Worm (Caenorhabditis elegans): Measurements from ENCODE around the gene tag-297.
A peak's percentile ranks its signal among the peaks of the same experiment; 100 is the strongest.

Gene tag-297

DNA sequence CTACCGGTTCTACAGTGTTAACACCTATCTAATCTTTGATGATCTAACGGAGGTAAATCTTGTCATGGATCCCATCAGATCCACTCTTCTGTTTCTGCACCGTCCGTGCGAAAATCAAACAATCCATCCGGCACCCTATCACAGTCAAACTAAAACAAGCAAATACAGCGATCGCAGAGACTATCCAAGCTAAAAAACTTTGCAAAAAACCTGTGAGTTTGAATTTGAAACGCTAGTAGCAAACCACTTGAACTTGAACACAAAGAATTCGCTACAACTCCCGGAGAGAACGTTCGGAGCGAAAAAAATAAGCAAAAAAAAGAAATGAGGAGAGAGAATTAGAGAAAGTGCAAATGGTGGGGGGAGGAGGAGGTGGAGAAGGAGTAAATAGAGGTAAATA, 41.2 kb downstream of the tag-297 start:
- TF ChIP-seq aha-1 (tag) (peak; percentile 95), nhr-28 (tag; optimal IDR thresholded peaks at IDR 0.05) (peak; percentile 1), egl-27 (tag; optimal IDR thresholded peaks at IDR 0.05) (no peak)

DNA sequence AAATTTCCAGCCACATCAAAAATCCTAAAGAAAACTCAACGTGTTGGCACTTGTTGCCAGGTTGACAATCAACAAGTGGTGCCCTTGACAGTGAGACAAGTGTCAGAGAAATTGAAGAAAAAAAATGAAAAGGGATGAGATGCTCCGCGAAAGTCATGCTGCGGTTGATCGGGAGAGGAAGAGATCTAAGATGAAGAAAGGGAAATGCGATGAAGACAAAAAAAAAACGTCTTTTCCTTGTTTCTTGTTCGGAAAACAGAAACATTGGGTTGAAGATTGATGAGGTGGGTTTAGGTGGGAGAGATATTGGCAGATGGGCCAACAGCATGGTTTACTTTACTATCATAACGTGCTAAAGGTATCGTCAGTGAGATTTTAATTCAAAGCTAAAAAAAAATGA, 42.7 kb downstream of the tag-297 start:
- TF ChIP-seq mdl-1 (tag; optimal IDR thresholded peaks at IDR 0.05) = peak in 1 of 2 experiments; percentile 40
- TF ChIP-seq aha-1 (tag) = peak; percentile 28
- no peak for TF ChIP-seq daf-8 (GFP tag; IDR thresholded peaks at IDR 0.05)
- TF ChIP-seq zip-2 (tag; optimal IDR thresholded peaks at IDR 0.05) = no peak
- TF ChIP-seq daf-16 (GFP tag; optimal IDR thresholded peaks at IDR 0.05) = peak in 1 of 2 experiments; percentile 41
- no peak for TF ChIP-seq daf-16 (tag; optimal IDR thresholded peaks at IDR 0.05)
- TF ChIP-seq nhr-28 (tag; optimal IDR thresholded peaks at IDR 0.05) = peak; percentile 14
- TF ChIP-seq hlh-11 (tag; optimal IDR thresholded peaks at IDR 0.05) = peak; percentile 39

ce11 chrII:14672095-14672494, 44.7 kb downstream of the tag-297 start:
- TF ChIP-seq unc-62 (GFP tag; optimal IDR thresholded peaks at IDR 0.05 in 1 of 2) = peak in 1 of 2 experiments; percentile 87
- TF ChIP-seq unc-62 (tag; optimal IDR thresholded peaks at IDR 0.05) = no peak
- no peak for TF ChIP-seq ceh-44 (GFP tag; IDR thresholded peaks at IDR 0.05)

DNA sequence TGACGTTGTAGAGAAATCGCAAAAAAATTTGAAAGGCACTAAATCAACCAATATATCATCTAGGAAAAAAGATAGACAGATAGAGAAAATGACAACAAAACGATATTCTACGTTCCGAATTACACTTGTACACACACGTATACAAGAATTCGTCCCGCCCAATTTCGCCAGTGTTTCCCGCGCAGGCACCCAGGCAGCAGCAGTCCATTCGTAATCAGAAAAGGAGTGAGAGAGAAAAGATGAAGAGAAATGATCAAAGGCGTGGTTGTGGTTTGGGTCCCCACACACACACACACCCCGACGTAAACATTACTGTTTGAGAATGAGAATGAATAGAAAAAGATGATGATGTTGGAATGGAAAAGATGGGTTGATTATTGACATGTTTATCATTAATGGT, 46.2 kb downstream of the tag-297 start:
- no peak for TF ChIP-seq nhr-10 (tag; optimal IDR thresholded peaks at IDR 0.05)
- TF ChIP-seq unc-62 (GFP tag; optimal IDR thresholded peaks at IDR 0.05 in 1 of 2) = peak in 1 of 2 experiments; percentile 68
- no peak for TF ChIP-seq unc-62 (tag; optimal IDR thresholded peaks at IDR 0.05)
- no peak for TF ChIP-seq nhr-111 (GFP tag; optimal IDR thresholded peaks at IDR 0.05)
- TF ChIP-seq mdl-1 (tag; optimal IDR thresholded peaks at IDR 0.05) = peak in 1 of 2 experiments; percentile 41
- peak; percentile 42 for TF ChIP-seq nhr-28 (tag; optimal IDR thresholded peaks at IDR 0.05)
- no peak for TF ChIP-seq skn-1 (tag; optimal IDR thresholded peaks at IDR 0.05)
- no peak for TF ChIP-seq D1046.2 (GFP tag; IDR thresholded peaks at IDR 0.05)
- peak; percentile 76 for TF ChIP-seq mxl-3 (GFP tag; optimal IDR thresholded peaks at IDR 0.05)

DNA sequence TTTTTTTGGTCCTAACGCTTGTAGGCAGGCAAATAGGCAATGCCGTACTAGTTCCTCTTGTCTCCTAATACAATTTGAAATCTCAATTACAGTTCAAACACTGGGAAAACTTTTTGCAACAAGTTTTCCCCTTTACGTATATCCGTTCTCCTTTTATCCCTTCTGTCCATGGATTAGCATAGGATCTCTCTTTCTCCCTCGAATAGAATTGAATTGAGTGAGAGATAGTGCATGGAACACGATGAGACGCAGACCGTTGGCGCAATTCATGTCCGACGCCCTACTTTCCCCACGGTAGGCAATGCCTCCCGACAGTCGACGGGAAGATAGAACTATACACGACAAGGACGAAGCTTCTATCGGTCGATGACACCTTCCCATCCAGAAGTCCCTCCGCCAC, 50.7 kb downstream of the tag-297 start, which contains the start of gene hhat-1:
Gene hhat-1 (plus strand): TSS at position 301 of the 400 bp plus-strand sequence.
- TF ChIP-seq dve-1 (tag; optimal IDR thresholded peaks at IDR 0.05; ENCODE audit: insufficient read depth) = no peak
- TF ChIP-seq lin-29 (GFP tag; IDR thresholded peaks at IDR 0.05) = no peak
- TF ChIP-seq mdl-1 (tag; optimal IDR thresholded peaks at IDR 0.05) = no peak
- TF ChIP-seq nhr-42 (GFP tag; IDR thresholded peaks at IDR 0.05) = peak; percentile 11; the same call in 1 of the 2 replicates
- TF ChIP-seq mxl-3 (GFP tag; optimal IDR thresholded peaks at IDR 0.05) = peak; percentile 4
- peak; percentile 25 for TF ChIP-seq aha-1 (tag)

Data from whole organism, L4 larva.